Worm (Caenorhabditis elegans): ENCODE results near the gene frm-2.

DNA sequence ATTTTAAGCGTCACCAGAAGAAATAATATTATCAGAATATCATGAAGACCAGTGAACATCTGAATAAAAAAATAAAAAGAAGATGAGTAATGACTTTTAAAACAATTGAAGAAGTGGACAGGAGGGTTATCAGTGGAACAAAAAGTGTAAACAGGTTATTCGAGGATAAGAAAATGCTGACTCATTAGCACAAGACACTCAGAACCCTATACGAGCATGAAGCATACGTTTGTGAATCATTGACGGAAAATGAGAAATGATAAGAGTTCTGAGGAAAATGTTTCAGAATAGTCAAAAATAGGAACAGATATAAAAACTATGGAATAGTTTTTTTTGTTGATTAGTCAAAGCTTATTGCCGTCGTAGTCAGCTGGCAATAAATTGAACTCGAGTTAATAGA is 49.1 kb downstream of the frm-2 start, which contains the start of gene zmp-1:
- TF ChIP-seq nhr-129 (tag; optimal IDR thresholded peaks at IDR 0.05) = no peak
- TF ChIP-seq dmd-4 (tag; optimal IDR thresholded peaks at IDR 0.05) = no peak
- TF ChIP-seq lsy-2 (tag; optimal IDR thresholded peaks at IDR 0.05) = no peak
- no peak for TF ChIP-seq mbf-1 (tag; optimal IDR thresholded peaks at IDR 0.05)
- TF ChIP-seq fos-1 (tag; optimal IDR thresholded peaks at IDR 0.05) = no peak
- no peak for TF ChIP-seq aly-2 (tag; optimal IDR thresholded peaks at IDR 0.05)
- TF ChIP-seq nhr-12 (tag; optimal IDR thresholded peaks at IDR 0.05) = no peak
- no peak for TF ChIP-seq ama-1 (optimal IDR thresholded peaks at IDR 0.05)
- no peak for TF ChIP-seq R02D3.7 (tag; optimal IDR thresholded peaks at IDR 0.05)

All from whole organism, L2 larva.